Worm (Caenorhabditis elegans) whole organism, early embryonic: ENCODE measurements around the gene rbx-1.

Experiments used
- B0310.2 ChIP-seq: sonication (generic microtip); optimal IDR thresholded peaks from 2 replicates; lab custom pipeline; 2016; ENCODE audit warnings: mild to moderate bottlenecking, missing genetic modification characterization, missing compliant biosample characterization
- ama-1 ChIP-seq: fragments of 150-350 bp; optimal IDR thresholded peaks from 2 replicates; lab custom pipeline; 2014
- scrt-1 ChIP-seq: fragments of 200-800 bp; sonication (Bioruptor generic); IDR thresholded peaks from 2 replicates; pipeline ENCODE4 v1.3.6; 2022; ENCODE audit warnings: missing genetic modification characterization, missing compliant biosample characterization
- tbx-11 ChIP-seq: fragments of 200-800 bp; sonication (Bioruptor generic); IDR thresholded peaks from 2 replicates; pipeline ENCODE4 v1.3.6; 2022; ENCODE audit warnings: missing genetic modification characterization, missing compliant biosample characterization

- no peak for TF ChIP-seq tbx-11 (GFP tag; lab: Robert Waterston, UW)
- TF ChIP-seq scrt-1 (GFP tag; lab: Robert Waterston, UW): no peak
- no peak for TF ChIP-seq ama-1
- no peak for TF ChIP-seq B0310.2 (tag; lab: Kevin White, UChicago)
These were observed 6.4 kb upstream of the rbx-1 start, which contains the start of gene her-1 for ce11 chrV:9696715-9697114.
